Worm (Caenorhabditis elegans) whole organism, young adult: ENCODE results near the gene btb-20.

Experiments
- T26A5.8 ChIP-seq: sonication (generic microtip); optimal IDR thresholded peaks from 2 replicates; lab custom pipeline; 2016; ENCODE audit warnings: missing genetic modification characterization, missing compliant biosample characterization
- Y67H2A.10 ChIP-seq: fragments of 200-800 bp; sonication (Bioruptor generic); conservative IDR thresholded peaks from 2 replicates; pipeline ENCODE4 v1.3.6; 2022; ENCODE audit warnings: missing genetic modification reagents, missing genetic modification characterization, missing compliant biosample characterization
- ama-1 ChIP-seq, 3 experiments: fragments of 150-350 bp in 1 of 3; sonication (generic microtip) in 2 of 3; optimal IDR thresholded peaks; 2 replicates each; lab custom pipeline; 2014 to 2018; ENCODE audit warnings: missing biosample characterization in 2 of 3, missing genetic modification characterization in 2 of 3, missing genetic modification reagents in 2 of 3
- cebp-2 ChIP-seq: fragments of 200-800 bp; sonication (Bioruptor generic); IDR thresholded peaks from 2 replicates; pipeline ENCODE4 v1.3.6; 2022; ENCODE audit warnings: missing genetic modification characterization, missing compliant biosample characterization
- madf-6 ChIP-seq: fragments of 200-800 bp; sonication (Bioruptor generic); IDR thresholded peaks from 2 replicates; pipeline ENCODE4 v1.3.6; 2022; ENCODE audit warnings: missing genetic modification reagents, missing genetic modification characterization, missing compliant biosample characterization
- sdz-38 ChIP-seq: sonication (generic microtip); optimal IDR thresholded peaks from 2 replicates; lab custom pipeline; 2016; ENCODE audit warnings: missing genotype, missing genetic modification characterization, missing compliant biosample characterization
- unc-62 ChIP-seq: fragments of 150-350 bp; optimal IDR thresholded peaks from 2 replicates; lab custom pipeline; 2014; ENCODE audit warnings: missing biosample characterization, missing genetic modification reagents, missing genetic modification characterization
- zim-3 ChIP-seq: sonication (generic microtip); optimal IDR thresholded peaks from 2 replicates; lab custom pipeline; 2017; ENCODE audit warnings: mild to moderate bottlenecking, missing genetic modification characterization, moderate library complexity, missing compliant biosample characterization
- ztf-3 ChIP-seq: fragments of 200-800 bp; sonication (Bioruptor generic); optimal IDR thresholded peaks from 2 replicates; lab custom pipeline; 2018; ENCODE audit warnings: mild to moderate bottlenecking, missing genetic modification characterization, missing compliant biosample characterization

ce11 chrII:14507563-14507962, 15.8 kb downstream of the btb-20 start, which contains the start of the genes K10H10.7 and K10H10.10:
- TF ChIP-seq unc-62 (no peak), Y67H2A.10 (GFP tag; lab: Robert Waterston, UW) (no peak), madf-6 (GFP tag; lab: Robert Waterston, UW) (no peak), ama-1 (optimal IDR thresholded peaks at IDR 0.05; lab: Kevin White, UChicago) (no peak), ama-1 (GFP tag; optimal IDR thresholded peaks at IDR 0.05; lab: Kevin White, UChicago) (no peak), cebp-2 (GFP tag; lab: Robert Waterston, UW) (no peak), zim-3 (tag; lab: Kevin White, UChicago) (no peak), T26A5.8 (tag; lab: Kevin White, UChicago) (no peak), ztf-3 (no peak), sdz-38 (tag; lab: Kevin White, UChicago) (no peak)
